Worm (Caenorhabditis elegans): Measurements from ENCODE around the gene srh-277.

ce11 chrV:16175757-16176156 is 7.3 kb upstream of the srh-277 start, which contains the start of gene cyp-33D1:
- TF ChIP-seq fax-1 (tag; optimal IDR thresholded peaks at IDR 0.05) (no peak), Y22D7AL.16 (tag; optimal IDR thresholded peaks at IDR 0.05) (no peak), ceh-14 (tag; optimal IDR thresholded peaks at IDR 0.05) (no peak), pha-4 (tag; optimal IDR thresholded peaks at IDR 0.05) (no peak)
